Worm (Caenorhabditis elegans): ENCODE results near the gene ghi-1.

Gene ghi-1

ce11 chrII:11635745-11636161 lies 10.8 kb upstream of the ghi-1 start (continued):
- TF ChIP-seq sma-9 (GFP tag; optimal IDR thresholded peaks at IDR 0.05): peak; percentile 98
- peak; percentile 75 for TF ChIP-seq sma-9 (tag; optimal IDR thresholded peaks at IDR 0.05)
- peak; percentile 45 for TF ChIP-seq nhr-10 (tag; optimal IDR thresholded peaks at IDR 0.05)
- TF ChIP-seq unc-55 (GFP tag; optimal IDR thresholded peaks at IDR 0.05): peak; percentile 88
- TF ChIP-seq dmd-4 (tag; optimal IDR thresholded peaks at IDR 0.05): no peak
- no peak for TF ChIP-seq unc-62 (GFP tag; optimal IDR thresholded peaks at IDR 0.05)
- peak; percentile 98 for TF ChIP-seq crh-2 (tag; optimal IDR thresholded peaks at IDR 0.05)
- TF ChIP-seq Y55F3AM.14 (GFP tag; optimal IDR thresholded peaks at IDR 0.05): no peak
- TF ChIP-seq skn-1 (tag; optimal IDR thresholded peaks at IDR 0.05): no peak
- TF ChIP-seq ama-1 (optimal IDR thresholded peaks at IDR 0.05): peak; percentile 83

- TF ChIP-seq nhr-21 (tag; optimal IDR thresholded peaks at IDR 0.05) (peak; percentile 7), nhr-6 (tag; optimal IDR thresholded peaks at IDR 0.05) (peak; percentile 27), sma-3 (GFP tag; optimal IDR thresholded peaks at IDR 0.05) (no peak), blmp-1 (tag; optimal IDR thresholded peaks at IDR 0.05; ENCODE audit: insufficient read depth) (no peak), ama-1 (optimal IDR thresholded peaks at IDR 0.05) (no peak), ztf-11 (tag; optimal IDR thresholded peaks at IDR 0.05) (no peak), gmeb-1 (tag; optimal IDR thresholded peaks at IDR 0.05) (no peak), nhr-129 (tag; optimal IDR thresholded peaks at IDR 0.05) (peak; percentile 25), Y55F3AM.14 (GFP tag; optimal IDR thresholded peaks at IDR 0.05) (peak; percentile 16), fos-1 (tag; optimal IDR thresholded peaks at IDR 0.05) (no peak), mbf-1 (tag; optimal IDR thresholded peaks at IDR 0.05) (no peak), elt-1 (tag; optimal IDR thresholded peaks at IDR 0.05) (no peak), lin-13 (GFP tag; optimal IDR thresholded peaks at IDR 0.05) (no peak), mab-5 (tag; optimal IDR thresholded peaks at IDR 0.05) (no peak)
These were observed 9.9 kb upstream of the ghi-1 start for ce11 chrII:11636617-11637016.

ce11 chrII:11637189-11637754 lies 9.3 kb upstream of the ghi-1 start:
- TF ChIP-seq C34F6.9 (tag; optimal IDR thresholded peaks at IDR 0.05) (no peak), unc-62 (GFP tag; optimal IDR thresholded peaks at IDR 0.05) (no peak), blmp-1 (tag; optimal IDR thresholded peaks at IDR 0.05; ENCODE audit: insufficient read depth) (no peak), ceh-82 (tag; optimal IDR thresholded peaks at IDR 0.05) (no peak), dmd-4 (tag; optimal IDR thresholded peaks at IDR 0.05) (no peak), nhr-23 (tag; optimal IDR thresholded peaks at IDR 0.05) (no peak), nhr-237 (tag; optimal IDR thresholded peaks at IDR 0.05) (no peak), elt-3 (tag; optimal IDR thresholded peaks at IDR 0.05) (no peak), sma-9 (GFP tag; optimal IDR thresholded peaks at IDR 0.05) (peak; percentile 62), sma-9 (tag; optimal IDR thresholded peaks at IDR 0.05) (no peak), gmeb-1 (tag; optimal IDR thresholded peaks at IDR 0.05) (no peak), nhr-6 (tag; optimal IDR thresholded peaks at IDR 0.05) (peak; percentile 36), lin-39 (tag; optimal IDR thresholded peaks at IDR 0.05) (no peak), ztf-4 (tag; optimal IDR thresholded peaks at IDR 0.05) (peak; percentile 36), unc-39 (tag; optimal IDR thresholded peaks at IDR 0.05) (no peak), crh-2 (tag; optimal IDR thresholded peaks at IDR 0.05) (peak; percentile 13), snpc-4 (tag; optimal IDR thresholded peaks at IDR 0.05) (no peak), ama-1 (optimal IDR thresholded peaks at IDR 0.05) (peak; percentile 42), ZK546.5 (tag; optimal IDR thresholded peaks at IDR 0.05) (no peak), lsy-2 (tag; optimal IDR thresholded peaks at IDR 0.05) (peak in 1 of 2 experiments; percentile 65), sma-3 (GFP tag; optimal IDR thresholded peaks at IDR 0.05) (no peak), F13H6.1 (tag; optimal IDR thresholded peaks at IDR 0.05) (peak; percentile 27), nhr-11 (tag; optimal IDR thresholded peaks at IDR 0.05) (no peak), nhr-25 (tag; optimal IDR thresholded peaks at IDR 0.05) (peak; percentile 43), ceh-16 (tag; optimal IDR thresholded peaks at IDR 0.05) (no peak), egl-27 (tag; optimal IDR thresholded peaks at IDR 0.05) (no peak), nhr-12 (tag; optimal IDR thresholded peaks at IDR 0.05) (no peak), lin-11 (tag; optimal IDR thresholded peaks at IDR 0.05) (no peak), mbf-1 (tag; optimal IDR thresholded peaks at IDR 0.05) (no peak), skn-1 (tag; optimal IDR thresholded peaks at IDR 0.05) (no peak), nhr-129 (tag; optimal IDR thresholded peaks at IDR 0.05) (no peak), sem-4 (tag; optimal IDR thresholded peaks at IDR 0.05) (peak; percentile 37), lin-13 (GFP tag; optimal IDR thresholded peaks at IDR 0.05) (peak; percentile 22), mab-5 (tag; optimal IDR thresholded peaks at IDR 0.05) (no peak), ztf-1 (GFP tag; conservative IDR thresholded peaks at IDR 0.05) (0 out of 2 replicates have a peak, but pooled peaks have one; percentile 5), zag-1 (tag; optimal IDR thresholded peaks at IDR 0.05) (no peak), nhr-21 (tag; optimal IDR thresholded peaks at IDR 0.05) (peak; percentile 38), Y55F3AM.14 (GFP tag; optimal IDR thresholded peaks at IDR 0.05) (no peak), elt-1 (tag; optimal IDR thresholded peaks at IDR 0.05) (no peak), mdl-1 (tag; optimal IDR thresholded peaks at IDR 0.05) (peak in 1 of 2 experiments; percentile 42), alr-1 (tag; optimal IDR thresholded peaks at IDR 0.05) (no peak), fos-1 (tag; optimal IDR thresholded peaks at IDR 0.05) (no peak)

All from whole organism, L2 larva.